Worm (Caenorhabditis elegans) whole organism, L4 larva: ENCODE results near the gene F31E3.6.

Source experiments
- Y105C5A.15 ChIP-seq: fragments of 200-800 bp; sonication (Bioruptor generic); IDR thresholded peaks from 2 replicates; pipeline ENCODE4 v1.3.6; 2022; ENCODE audit warnings: missing genetic modification characterization, missing compliant biosample characterization
- nhr-77 ChIP-seq: fragments of 150-350 bp; optimal IDR thresholded peaks from 2 replicates; lab custom pipeline; 2014; ENCODE audit warnings: missing biosample characterization, missing genetic modification characterization

ce11 chrIII:6939523-6939922, 42.4 kb upstream of the F31E3.6 start, which contains the start of gene F57B9.3:
- TF ChIP-seq nhr-77 (no peak), Y105C5A.15 (GFP tag; lab: Robert Waterston, UW) (no peak)
